Fruit fly (Drosophila melanogaster): ENCODE data around the gene Rab1.

The Rab1 gene

dm6 chr3R:21269923-21270322, 1.1 kb upstream of the Rab1 start, which contains the start of the genes AP-2sigma and Idi (continued):
- peak; percentile 28 for TF ChIP-seq nmo (GFP tag; optimal IDR thresholded peaks at IDR 0.05)
- peak; percentile 76 for TF ChIP-seq CG17186 (GFP tag; optimal IDR thresholded peaks at IDR 0.05)
- peak; percentile 69 for TF ChIP-seq CG13624 (GFP tag; optimal IDR thresholded peaks at IDR 0.05)
- 0 out of 3 replicates have a peak, but pooled peaks have one; percentile 25 for TF ChIP-seq CG2199 (GFP tag; IDR thresholded peaks at IDR 0.05)
- peak; percentile 98 for TF ChIP-seq MBD-R2 (GFP tag; IDR thresholded peaks at IDR 0.05)
- peak; percentile 46 for TF ChIP-seq Ets97D (GFP tag; optimal IDR thresholded peaks at IDR 0.05)
- no peak for TF ChIP-seq CG10462 (GFP tag; optimal IDR thresholded peaks at IDR 0.05)
- peak; percentile 70 for TF ChIP-seq CG3281 (GFP tag; optimal IDR thresholded peaks at IDR 0.05)
- TF ChIP-seq vfl (GFP tag; optimal IDR thresholded peaks at IDR 0.05): no peak
- TF ChIP-seq crol (GFP tag; IDR thresholded peaks at IDR 0.05): no peak
- TF ChIP-seq unpg (GFP tag; optimal IDR thresholded peaks at IDR 0.05): peak; percentile 23
- no peak for TF ChIP-seq shn (GFP tag; optimal IDR thresholded peaks at IDR 0.05)
- peak; percentile 14 for TF ChIP-seq Deaf1 (tag; optimal IDR thresholded peaks at IDR 0.05)
- TF ChIP-seq gt (GFP tag; IDR thresholded peaks at IDR 0.05): no peak
- peak; percentile 30 for TF ChIP-seq mam (GFP tag; optimal IDR thresholded peaks at IDR 0.05)
- no peak for TF ChIP-seq cad (GFP tag; optimal IDR thresholded peaks at IDR 0.05)
- peak; percentile 37; the same call in 1 of the 2 replicates for TF ChIP-seq ato (GFP tag; IDR thresholded peaks at IDR 0.05; ENCODE audit: partially characterized antibody)
- peak; percentile 34; the same call in 1 of the 3 replicates for TF ChIP-seq otp (GFP tag; IDR thresholded peaks at IDR 0.05)
- no peak for TF ChIP-seq scrt (GFP tag; optimal IDR thresholded peaks at IDR 0.05)
- peak; percentile 14 for TF ChIP-seq Dip3 (GFP tag; optimal IDR thresholded peaks at IDR 0.05)
- TF ChIP-seq CHES-1-like (GFP tag; optimal IDR thresholded peaks at IDR 0.05): peak; percentile 63
- TF ChIP-seq CG9932 (GFP tag; IDR thresholded peaks at IDR 0.05): peak; percentile 52
- TF ChIP-seq CG30403 (GFP tag; optimal IDR thresholded peaks at IDR 0.05): peak; percentile 30
- 0 out of 2 replicates have a peak, but pooled peaks have one; percentile 24 for TF ChIP-seq H2.0 (GFP tag; IDR thresholded peaks at IDR 0.05)
- TF ChIP-seq tup (GFP tag; optimal IDR thresholded peaks at IDR 0.05): no peak
- no peak for TF ChIP-seq CG12071 (GFP tag; optimal IDR thresholded peaks at IDR 0.05)
- peak; percentile 83 for TF ChIP-seq MESR4 (GFP tag; optimal IDR thresholded peaks at IDR 0.05)
- no peak; the same call in 1 of the 2 replicates for TF ChIP-seq ranshi (GFP tag; IDR thresholded peaks at IDR 0.05)
- TF ChIP-seq Pdp1 (GFP tag; optimal IDR thresholded peaks at IDR 0.05): peak in 1 of 2 experiments; percentile 86
- peak; percentile 36 for TF ChIP-seq sens (GFP tag)
- peak; percentile 41; the same call in 1 of the 2 replicates for TF ChIP-seq Dref (GFP tag; IDR thresholded peaks at IDR 0.05)
- TF ChIP-seq kni (GFP tag; optimal IDR thresholded peaks at IDR 0.05): peak; percentile 26
- TF ChIP-seq odd (GFP tag; optimal IDR thresholded peaks at IDR 0.05): no peak
- TF ChIP-seq crc (GFP tag; optimal IDR thresholded peaks at IDR 0.05): no peak
- peak; percentile 2 for TF ChIP-seq mirr (GFP tag; optimal IDR thresholded peaks at IDR 0.05)
- peak; percentile 94 for TF ChIP-seq CG7928 (GFP tag; optimal IDR thresholded peaks at IDR 0.05)
- peak; percentile 22 for TF ChIP-seq Sry-β (GFP tag; optimal IDR thresholded peaks at IDR 0.05)
- TF ChIP-seq CG6791 (GFP tag; IDR thresholded peaks at IDR 0.05; ENCODE audit: partially characterized antibody): 0 out of 3 replicates have a peak, but pooled peaks have one; percentile 49
- no peak for TF ChIP-seq CG11247 (GFP tag; IDR thresholded peaks at IDR 0.05)
- peak; percentile 52 for TF ChIP-seq Sry-δ (GFP tag; optimal IDR thresholded peaks at IDR 0.05)
- no peak for TF ChIP-seq lov (optimal IDR thresholded peaks at IDR 0.05)
- peak; percentile 76; the same call in 1 of the 3 replicates for TF ChIP-seq lov (GFP tag; IDR thresholded peaks at IDR 0.05)
- TF ChIP-seq CG3065 (GFP tag; optimal IDR thresholded peaks at IDR 0.05): peak; percentile 9
- peak; percentile 19; the same call in 1 of the 2 replicates for TF ChIP-seq Ptx1 (GFP tag; IDR thresholded peaks at IDR 0.05)
- TF ChIP-seq NC2β (GFP tag; optimal IDR thresholded peaks at IDR 0.05): peak; percentile 16
- no peak for TF ChIP-seq Dek (tag; optimal IDR thresholded peaks at IDR 0.05)
- peak; percentile 1 for TF ChIP-seq CG2678 (tag; optimal IDR thresholded peaks at IDR 0.05)
- peak; percentile 35 for TF ChIP-seq chn (GFP tag; optimal IDR thresholded peaks at IDR 0.05)
- no peak for TF ChIP-seq org-1 (GFP tag; optimal IDR thresholded peaks at IDR 0.05)
- TF ChIP-seq Sox102F (GFP tag; optimal IDR thresholded peaks at IDR 0.05): no peak
- peak; percentile 14 for TF ChIP-seq maf-S (GFP tag; optimal IDR thresholded peaks at IDR 0.05)

Data from whole organism, embryonic.